Worm (Caenorhabditis elegans): ENCODE measurements around the gene dars-1.

DNA sequence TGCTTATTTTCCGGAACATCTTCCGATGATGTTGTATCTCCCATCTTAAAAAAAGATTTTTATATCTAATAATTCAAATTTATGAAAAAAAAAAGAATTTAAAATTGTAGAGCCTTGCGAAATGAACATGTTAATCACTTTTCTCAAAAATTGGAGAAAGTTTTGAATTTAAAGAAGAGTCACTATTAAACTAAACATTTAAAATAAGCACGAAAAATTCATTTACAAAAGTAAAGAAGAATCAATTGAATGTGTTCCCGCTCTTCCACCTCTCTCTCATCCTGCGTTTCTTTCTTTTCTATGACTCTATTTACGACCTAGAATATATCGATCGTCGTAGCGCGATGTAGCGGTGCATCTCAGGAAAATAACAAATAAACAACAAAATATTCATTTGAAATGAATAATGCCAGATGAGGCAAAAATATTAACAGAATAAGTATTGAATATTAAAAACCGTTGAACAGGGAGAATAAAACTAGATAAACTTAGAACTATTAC lies 47.7 kb upstream of the dars-1 start, which contains the start of gene ZK1098.3:
- TF ChIP-seq flt-1 (GFP tag; IDR thresholded peaks at IDR 0.05) (no peak), hmbx-1 (tag; optimal IDR thresholded peaks at IDR 0.05) (no peak), tbx-11 (GFP tag; IDR thresholded peaks at IDR 0.05) (no peak), ama-1 (optimal IDR thresholded peaks at IDR 0.05) (no peak), sea-1 (GFP tag; conservative IDR thresholded peaks at IDR 0.05) (no peak), hnd-1 (tag; optimal IDR thresholded peaks at IDR 0.05) (no peak), ets-7 (tag; optimal IDR thresholded peaks at IDR 0.05) (no peak), F13C5.2 (tag; optimal IDR thresholded peaks at IDR 0.05) (no peak), ceh-13 (GFP tag; optimal IDR thresholded peaks at IDR 0.05) (no peak), scrt-1 (GFP tag; IDR thresholded peaks at IDR 0.05) (no peak), pes-1 (GFP tag; IDR thresholded peaks at IDR 0.05) (no peak), hmg-4 (GFP tag; optimal IDR thresholded peaks at IDR 0.05) (no peak), ceh-36 (tag; optimal IDR thresholded peaks at IDR 0.05) (no peak)
